Fruit fly (Drosophila melanogaster): Measurements from ENCODE around the gene Tengl2.

The Tengl2 gene

dm6 chr2L:2221649-2222150 lies 17.5 kb downstream of the Tengl2 start (continued):
- TF ChIP-seq zen2 (GFP tag; IDR thresholded peaks at IDR 0.05; ENCODE audit: partially characterized antibody) (no peak), CG30403 (GFP tag; optimal IDR thresholded peaks at IDR 0.05) (peak; percentile 97), run (tag; optimal IDR thresholded peaks at IDR 0.05) (peak; percentile 91), Hr3 (GFP tag; optimal IDR thresholded peaks at IDR 0.05) (peak; percentile 97), CG32767 (GFP tag; IDR thresholded peaks at IDR 0.05) (peak; percentile 96), Nf-YB (GFP tag; optimal IDR thresholded peaks at IDR 0.05) (peak; percentile 83), Scr (GFP tag; IDR thresholded peaks at IDR 0.05; ENCODE audit: partially characterized antibody) (no peak), CG11696 (GFP tag; IDR thresholded peaks at IDR 0.05) (peak; percentile 94), ranshi (GFP tag; IDR thresholded peaks at IDR 0.05) (peak; percentile 97), fd3F (GFP tag; optimal IDR thresholded peaks at IDR 0.05) (peak; percentile 94), unc-4 (GFP tag; IDR thresholded peaks at IDR 0.05; ENCODE audit: partially characterized antibody) (no peak), wdn (GFP tag; IDR thresholded peaks at IDR 0.05) (peak; percentile 96), Sox102F (GFP tag; optimal IDR thresholded peaks at IDR 0.05) (peak; percentile 97), trh (GFP tag; optimal IDR thresholded peaks at IDR 0.05) (peak; percentile 94), Dip3 (GFP tag; optimal IDR thresholded peaks at IDR 0.05) (peak; percentile 96), Usf (GFP tag; optimal IDR thresholded peaks at IDR 0.05) (peak; percentile 86), seq (GFP tag; IDR thresholded peaks at IDR 0.05) (peak; percentile 98), pnt (GFP tag; optimal IDR thresholded peaks at IDR 0.05) (peak; percentile 88), abd-A (tag; optimal IDR thresholded peaks at IDR 0.05) (peak; percentile 48), CG11085 (GFP tag; IDR thresholded peaks at IDR 0.05) (peak; percentile 95), CG18599 (GFP tag; optimal IDR thresholded peaks at IDR 0.05) (peak; percentile 97), dmrt11E (tag; optimal IDR thresholded peaks at IDR 0.05) (peak; percentile 89), CG17829 (tag; optimal IDR thresholded peaks at IDR 0.05) (peak; percentile 95), Fer1 (GFP tag; optimal IDR thresholded peaks at IDR 0.05) (peak; percentile 96), Kr (GFP tag; optimal IDR thresholded peaks at IDR 0.05) (peak; percentile 77), Adf1 (GFP tag; IDR thresholded peaks at IDR 0.05) (peak; percentile 87), cad (GFP tag; optimal IDR thresholded peaks at IDR 0.05) (no peak), CG10366 (GFP tag; IDR thresholded peaks at IDR 0.05) (peak; percentile 97), Dfd (GFP tag; optimal IDR thresholded peaks at IDR 0.05) (no peak), CG6683 (GFP tag; optimal IDR thresholded peaks at IDR 0.05) (peak; percentile 88), CG7928 (GFP tag; optimal IDR thresholded peaks at IDR 0.05) (peak; percentile 75), peb (GFP tag; IDR thresholded peaks at IDR 0.05) (peak; percentile 93), HLH3B (GFP tag; IDR thresholded peaks at IDR 0.05) (peak; percentile 98), sna (GFP tag; IDR thresholded peaks at IDR 0.05; ENCODE audit: partially characterized antibody) (no peak), Opbp (GFP tag; IDR thresholded peaks at IDR 0.05; ENCODE audit: partially characterized antibody) (no peak), C15 (GFP tag; IDR thresholded peaks at IDR 0.05) (peak; percentile 96), caup (GFP tag; optimal IDR thresholded peaks at IDR 0.05; ENCODE audit: severe bottlenecking) (peak; percentile 96), CG43689 (GFP tag; IDR thresholded peaks at IDR 0.05) (peak; percentile 98), danr (GFP tag; IDR thresholded peaks at IDR 0.05) (peak; percentile 96), CG12299 (tag; optimal IDR thresholded peaks at IDR 0.05) (peak; percentile 93), TFAM (GFP tag; optimal IDR thresholded peaks at IDR 0.05) (peak; percentile 78), PHDP (tag; optimal IDR thresholded peaks at IDR 0.05) (peak; percentile 98), CG18619 (GFP tag; optimal IDR thresholded peaks at IDR 0.05) (peak; percentile 95), pum (GFP tag; optimal IDR thresholded peaks at IDR 0.05) (peak; percentile 93), dmrt99B (tag; optimal IDR thresholded peaks at IDR 0.05) (peak; percentile 96), Atf-2 (GFP tag; optimal IDR thresholded peaks at IDR 0.05) (peak; percentile 94), bsh (GFP tag; optimal IDR thresholded peaks at IDR 0.05) (peak; percentile 95 to 96), CG18011 (GFP tag; optimal IDR thresholded peaks at IDR 0.05) (peak; percentile 91), fu2 (GFP tag; optimal IDR thresholded peaks at IDR 0.05) (peak; percentile 95), CG1024 (GFP tag; IDR thresholded peaks at IDR 0.05) (peak; percentile 95)
